Worm (Caenorhabditis elegans) whole organism, L4/young adult: Measurements from ENCODE around the gene sipa-1.

Experiments used
- W03F9.2 ChIP-seq: fragments of 150-350 bp; optimal IDR thresholded peaks from 2 replicates; lab custom pipeline; 2014; ENCODE audit warnings: missing biosample characterization, missing genetic modification characterization
- dao-5 ChIP-seq: sonication (generic microtip); optimal IDR thresholded peaks from 2 replicates; lab custom pipeline; 2016; ENCODE audit warnings: missing genotype, missing genetic modification characterization, moderate library complexity, missing compliant biosample characterization
- him-1 ChIP-seq: sonication (generic microtip); optimal IDR thresholded peaks from 2 replicates; lab custom pipeline; 2016; ENCODE audit warnings: missing genotype, missing genetic modification reagents, missing genetic modification characterization, missing compliant biosample characterization

sipa-1 gene

ce11 chrV:11637191-11637590 lies at the start of gene sipa-1:
Gene sipa-1, minus strand, starts transcription at chrV:11637291.
- no peak for TF ChIP-seq W03F9.2 (tag; lab: Kevin White, UChicago)
- no peak for TF ChIP-seq him-1 (tag; lab: Kevin White, UChicago)
- TF ChIP-seq dao-5, result no peak

DNA sequence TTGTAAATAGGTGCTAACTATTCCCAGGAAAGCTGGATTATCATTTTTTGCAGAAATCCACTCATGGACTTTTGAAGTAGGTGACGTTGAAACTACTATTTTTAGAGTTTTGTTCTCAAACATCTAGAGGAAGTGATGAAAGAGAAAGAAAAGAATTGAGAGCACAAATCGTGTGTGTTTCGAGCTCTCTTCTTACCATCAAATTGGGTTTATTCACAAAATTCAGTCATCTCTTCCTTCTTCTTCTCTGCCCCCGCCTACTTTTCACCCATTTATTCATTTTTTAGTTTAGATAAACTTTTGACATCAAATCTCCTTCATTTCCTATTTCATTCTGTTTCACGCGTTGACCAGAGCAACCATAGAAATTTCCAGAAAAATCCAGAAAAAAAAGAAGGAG lies 49.8 kb upstream of the sipa-1 start, which contains the start of gene W05E10.2:
Gene W05E10.2 (plus strand): TSS at position 301 of the 400 bp plus-strand sequence.
- TF ChIP-seq dao-5 (no peak), W03F9.2 (tag; lab: Kevin White, UChicago) (no peak), him-1 (tag; lab: Kevin White, UChicago) (no peak)

DNA sequence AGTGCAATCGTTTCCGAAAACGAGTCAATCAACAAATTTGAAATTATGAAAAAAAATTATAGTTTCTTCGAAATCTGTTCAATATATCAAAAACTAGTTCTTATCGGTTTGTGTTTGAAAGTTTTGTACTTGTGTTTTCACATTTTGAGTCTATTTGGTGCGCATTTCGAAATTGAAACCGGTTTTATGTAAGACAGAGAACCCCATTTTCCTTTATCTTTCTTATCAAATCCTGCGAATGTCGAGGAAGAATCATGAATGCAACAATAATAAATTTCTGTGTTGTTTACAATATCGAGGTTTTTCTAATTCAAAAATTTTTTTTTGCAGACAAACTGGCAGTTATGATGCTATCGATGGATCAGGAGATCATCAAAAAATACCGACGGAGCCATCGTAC lies 45.8 kb upstream of the sipa-1 start:
- no peak for TF ChIP-seq W03F9.2 (tag; lab: Kevin White, UChicago)
- no peak for TF ChIP-seq dao-5
- no peak for TF ChIP-seq him-1 (tag; lab: Kevin White, UChicago)

DNA sequence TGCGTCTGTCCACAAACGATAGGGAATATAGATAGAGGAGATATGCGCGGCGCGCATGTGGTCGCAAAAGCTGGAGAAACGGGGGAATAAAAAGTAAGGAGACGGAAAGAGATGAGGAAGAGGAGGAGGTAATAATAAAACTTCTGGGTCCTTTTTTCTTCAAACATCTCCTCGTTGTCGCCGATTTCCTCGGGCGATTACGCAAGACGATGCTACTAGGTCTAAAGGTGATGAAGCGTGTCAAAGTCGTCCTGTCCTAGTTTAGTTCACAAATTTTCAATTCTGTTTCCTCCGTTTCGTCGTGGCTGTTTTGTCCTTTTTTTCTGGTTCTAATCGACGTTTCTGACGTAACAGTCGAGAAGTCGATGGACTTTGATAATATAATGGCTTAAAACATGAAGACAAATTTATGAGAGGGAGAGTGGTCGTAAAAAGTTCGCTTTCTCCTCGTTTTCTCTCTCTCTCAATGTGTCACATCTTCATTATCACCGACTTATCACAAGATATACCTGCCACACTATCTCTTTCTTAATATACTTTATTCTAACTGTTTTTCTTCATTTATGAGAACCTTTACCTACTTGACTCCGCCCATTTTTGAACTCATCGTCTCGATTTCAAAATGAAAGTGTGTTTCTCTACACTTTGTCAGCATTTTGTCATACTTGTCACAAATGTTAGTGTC lies 43.6 kb upstream of the sipa-1 start:
- TF ChIP-seq dao-5, result no peak
- no peak for TF ChIP-seq him-1 (tag; lab: Kevin White, UChicago)
- no peak for TF ChIP-seq W03F9.2 (tag; lab: Kevin White, UChicago)

DNA sequence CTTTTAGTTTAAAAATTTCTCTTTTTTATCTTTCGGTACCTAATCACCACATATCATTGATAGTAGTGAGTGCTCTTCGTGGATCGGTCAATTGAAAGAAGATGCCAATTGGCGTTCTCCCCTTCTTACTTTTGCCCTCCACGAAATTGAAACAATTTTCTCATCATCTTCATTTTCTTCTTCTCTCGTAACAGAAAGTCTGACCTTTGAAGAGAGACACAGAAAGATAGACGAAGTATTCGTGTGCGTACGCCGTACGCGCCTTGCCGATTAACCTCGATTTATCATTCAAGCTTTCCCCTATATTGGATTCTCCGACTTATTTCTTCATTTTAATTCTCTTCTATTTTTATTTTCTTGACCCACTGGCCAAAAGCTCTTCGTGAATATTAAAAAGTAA lies 40.4 kb upstream of the sipa-1 start:
- TF ChIP-seq dao-5 (no peak), him-1 (tag; lab: Kevin White, UChicago) (no peak), W03F9.2 (tag; lab: Kevin White, UChicago) (no peak)

DNA sequence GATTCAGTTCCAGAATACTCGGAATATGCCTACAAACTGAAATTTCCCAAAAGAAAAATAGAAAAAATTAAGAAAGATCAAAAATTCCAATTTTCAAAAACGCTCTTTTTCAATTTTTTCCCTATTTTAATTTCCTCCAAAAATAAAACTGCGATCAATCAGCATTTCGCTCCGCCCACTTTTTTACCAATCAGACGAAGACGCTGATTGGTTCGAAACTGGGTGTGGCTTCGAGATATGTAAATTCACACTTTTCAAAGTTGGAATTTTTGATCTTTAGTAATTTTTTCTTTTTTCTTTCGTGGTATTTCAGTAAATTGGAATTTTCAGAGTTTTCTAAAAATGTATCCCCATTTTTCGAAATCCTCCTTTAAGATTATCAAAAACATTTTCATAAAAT lies 39.9 kb upstream of the sipa-1 start:
- TF ChIP-seq W03F9.2 (tag; lab: Kevin White, UChicago) (no peak), dao-5 (no peak), him-1 (tag; lab: Kevin White, UChicago) (no peak)

DNA sequence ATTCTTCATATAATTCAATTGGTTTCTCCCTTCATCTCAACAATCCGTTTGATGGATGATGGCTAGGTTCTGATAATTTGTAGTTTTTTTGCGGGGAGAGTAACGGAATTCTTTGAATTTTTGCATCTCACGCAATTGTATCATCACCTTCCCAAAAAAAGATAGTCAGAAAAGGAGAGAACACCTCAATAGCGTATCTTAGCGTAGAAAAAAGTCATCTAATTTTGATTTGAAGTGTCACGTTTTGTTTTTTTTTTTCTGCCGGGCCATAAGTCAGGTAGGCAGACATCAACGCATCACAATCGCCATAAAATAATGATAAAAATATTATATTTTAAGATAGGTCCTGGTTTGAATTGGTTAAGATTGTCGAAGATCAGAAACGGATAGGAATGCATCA lies 39.4 kb upstream of the sipa-1 start:
- TF ChIP-seq dao-5 (no peak), him-1 (tag; lab: Kevin White, UChicago) (no peak), W03F9.2 (tag; lab: Kevin White, UChicago) (no peak)

- TF ChIP-seq W03F9.2 (tag; lab: Kevin White, UChicago) (no peak), dao-5 (no peak), him-1 (tag; lab: Kevin White, UChicago) (no peak)
Measured at ce11 chrV:11675638-11676037, 38.5 kb upstream of the sipa-1 start, which contains the start of gene ape-1. Gene ape-1, plus strand, starts transcription at chrV:11675938.

- TF ChIP-seq W03F9.2 (tag; lab: Kevin White, UChicago) (no peak), him-1 (tag; lab: Kevin White, UChicago) (no peak), dao-5 (no peak)
Measured at ce11 chrV:11674594-11675579, 37.8 kb upstream of the sipa-1 start.

DNA sequence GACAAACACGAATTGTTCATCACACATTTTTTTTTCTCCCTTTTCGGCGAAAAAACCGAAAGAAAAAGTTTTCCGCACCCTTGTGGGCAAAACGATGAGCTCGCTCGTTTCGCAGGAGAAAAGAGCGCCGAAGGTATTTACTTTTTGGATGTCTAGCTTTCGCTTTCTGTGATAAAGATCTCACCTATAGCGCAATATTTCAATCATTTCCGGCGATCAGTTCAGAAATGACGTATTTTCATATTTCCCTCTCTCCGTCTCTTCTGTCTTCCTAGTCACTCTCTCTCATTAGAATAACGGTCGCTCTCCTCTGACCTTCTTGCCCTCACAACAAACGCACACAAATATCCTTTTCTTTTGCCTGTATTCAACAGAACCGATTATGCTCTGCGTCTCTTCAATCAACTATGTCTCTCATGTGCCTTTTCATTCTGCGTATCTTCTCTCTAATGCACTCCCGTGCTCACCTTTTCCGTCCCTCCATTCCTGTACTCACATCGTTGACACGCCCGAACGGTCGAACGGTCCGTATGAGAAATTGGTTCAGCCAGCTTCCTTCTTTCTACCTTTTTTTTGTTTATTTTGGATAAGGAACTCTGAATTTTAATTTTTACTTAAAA lies 36.8 kb upstream of the sipa-1 start:
- TF ChIP-seq him-1 (tag; lab: Kevin White, UChicago), result no peak
- no peak for TF ChIP-seq W03F9.2 (tag; lab: Kevin White, UChicago)
- TF ChIP-seq dao-5, result no peak

DNA sequence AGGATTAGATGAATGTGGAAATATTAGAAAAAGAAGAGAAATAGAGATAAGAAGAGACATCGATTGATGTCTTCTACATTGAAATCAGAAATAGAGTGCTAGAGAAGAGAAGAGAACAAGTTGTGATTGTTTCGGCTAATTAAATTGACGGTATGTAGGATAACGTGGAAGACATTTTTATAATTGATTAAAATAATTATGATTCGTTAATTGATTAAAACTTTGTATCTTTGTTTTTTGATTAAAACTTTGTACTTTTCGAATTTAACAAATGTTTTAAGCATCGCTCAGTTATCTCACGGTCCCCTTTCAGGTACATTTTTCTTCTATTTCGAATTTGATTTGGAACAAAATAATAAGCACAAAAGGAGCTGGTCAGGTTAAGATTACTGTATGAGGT lies 35.4 kb upstream of the sipa-1 start, which contains the start of gene lgc-44:
Gene lgc-44 (minus strand): TSS at position 101 of the 400 bp plus-strand sequence.
- TF ChIP-seq him-1 (tag; lab: Kevin White, UChicago), result no peak
- TF ChIP-seq W03F9.2 (tag; lab: Kevin White, UChicago), result no peak
- TF ChIP-seq dao-5, result no peak

- no peak for TF ChIP-seq W03F9.2 (tag; lab: Kevin White, UChicago)
- no peak for TF ChIP-seq dao-5
- TF ChIP-seq him-1 (tag; lab: Kevin White, UChicago), result no peak
Measured at ce11 chrV:11667176-11667575, 30.1 kb upstream of the sipa-1 start, which contains the start of gene F46F3.3. Gene F46F3.3, plus strand, starts transcription at chrV:11667476.

DNA sequence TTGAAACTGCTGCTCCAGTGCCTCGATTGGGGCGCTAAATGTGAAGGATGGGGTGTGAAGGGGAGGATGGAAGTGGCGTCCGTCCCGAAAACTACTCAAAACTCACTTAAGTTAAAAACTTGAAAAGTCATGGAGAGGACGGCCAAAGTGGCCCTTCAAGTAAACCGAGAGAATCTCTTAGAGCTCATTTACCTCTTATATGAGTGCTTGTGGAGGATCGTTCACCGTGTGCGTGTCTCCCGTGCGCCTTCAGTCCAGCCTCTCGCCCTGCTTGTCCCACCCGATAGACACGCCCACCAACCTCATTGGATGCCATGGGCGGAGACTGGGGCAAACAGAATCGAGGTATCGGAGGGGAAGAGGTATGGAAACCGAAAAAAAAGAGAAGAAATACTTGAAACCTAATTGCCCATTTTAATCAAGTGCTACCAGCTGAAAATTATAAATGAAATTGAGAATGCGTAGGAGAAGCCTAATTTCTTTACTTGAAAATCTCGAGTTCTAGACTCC lies 27.8 kb upstream of the sipa-1 start, which contains the start of gene ceh-27:
Gene ceh-27 (minus strand): TSS at position 228 of the 510 bp plus-strand sequence.
- no peak for TF ChIP-seq him-1 (tag; lab: Kevin White, UChicago)
- TF ChIP-seq W03F9.2 (tag; lab: Kevin White, UChicago), result no peak
- TF ChIP-seq dao-5, result no peak
